Fruit fly (Drosophila melanogaster) whole organism, pupa: ENCODE measurements around the gene ras.

Experiments
- CG10348 ChIP-seq: fragments of 200-800 bp; sonication (Bioruptor generic); IDR thresholded peaks from 2 replicates; pipeline ENCODE4 v1.3.6; 2022; ENCODE audit warnings: missing biosample characterization, missing genetic modification characterization
- CG32121 ChIP-seq: fragments of 200-800 bp; sonication (Bioruptor generic); IDR thresholded peaks from 2 replicates; pipeline ENCODE4 v1.3.6; 2022; ENCODE audit warnings: missing biosample characterization, missing genetic modification characterization
- CG8159 ChIP-seq: fragments of 200-800 bp; sonication (Bioruptor generic); optimal IDR thresholded peaks from 3 replicates; lab custom pipeline; 2018; ENCODE audit warnings: missing biosample characterization, mild to moderate bottlenecking, missing genetic modification characterization, moderate library complexity
- CG9948 ChIP-seq: fragments of 200-800 bp; sonication (Bioruptor generic); optimal IDR thresholded peaks from 2 replicates; lab custom pipeline; 2018; ENCODE audit warnings: missing biosample characterization, mild to moderate bottlenecking, missing genetic modification characterization, moderate library complexity
- D1 ChIP-seq: fragments of 200-800 bp; sonication (Bioruptor generic); optimal IDR thresholded peaks from 2 replicates; lab custom pipeline; 2018; ENCODE audit warnings: missing biosample characterization, mild to moderate bottlenecking, missing genetic modification characterization, moderate library complexity
- Ets98B ChIP-seq: fragments of 200-800 bp; sonication (Bioruptor generic); IDR thresholded peaks from 2 replicates; pipeline ENCODE4 v1.3.6; 2022; ENCODE audit warnings: missing biosample characterization, missing genetic modification characterization
- fd96Ca ChIP-seq: fragments of 200-800 bp; sonication (Bioruptor generic); IDR thresholded peaks from 3 replicates; pipeline ENCODE4 v1.3.6; 2022; ENCODE audit warnings: missing biosample characterization, missing genetic modification characterization
- gl ChIP-seq: fragments of 200-800 bp; sonication (Bioruptor generic); optimal IDR thresholded peaks from 2 replicates; lab custom pipeline; 2018; ENCODE audit warnings: missing biosample characterization, mild to moderate bottlenecking, missing genetic modification characterization

DNA sequence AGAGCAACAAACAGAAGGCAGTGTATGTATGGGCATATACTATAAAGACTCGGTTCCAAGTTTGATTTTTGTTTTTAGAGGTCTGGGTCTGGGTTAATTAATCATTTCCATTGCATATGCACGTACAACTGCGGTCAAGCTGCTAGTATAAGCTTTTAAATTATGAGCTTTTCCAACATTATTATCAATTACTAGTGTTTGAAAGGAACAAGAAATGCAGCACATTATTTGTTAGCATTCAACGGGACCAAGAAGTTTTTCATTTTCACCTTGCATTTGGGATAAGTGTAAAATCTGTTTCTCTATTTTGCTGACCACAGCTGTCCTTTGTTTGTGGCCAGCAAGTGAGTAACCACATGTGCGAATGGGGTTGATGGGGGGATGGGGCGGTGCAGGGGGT lies 26.4 kb upstream of the ras start:
- no peak for TF ChIP-seq CG10348 (GFP tag; lab: Robert Waterston, UW)
- TF ChIP-seq CG32121: 0 out of 2 replicates have a peak, but pooled peaks have one; percentile 32
- no peak for TF ChIP-seq D1 (tag; lab: Kevin White, UChicago)
- TF ChIP-seq CG9948: no peak
- TF ChIP-seq gl (tag; lab: Kevin White, UChicago): no peak
- TF ChIP-seq Ets98B (GFP tag; lab: Robert Waterston, UW): peak; percentile 31; the same call in 1 of the 2 replicates
- peak; percentile 62 for TF ChIP-seq CG8159
- TF ChIP-seq fd96Ca (GFP tag; lab: Robert Waterston, UW): peak; percentile 53; the same call in 1 of the 3 replicates
